Worm (Caenorhabditis elegans) whole organism, midembryonic: ENCODE data around the gene hen-1.

Experiments used
- T22C8.4 ChIP-seq: fragments of 200-800 bp; sonication (Bioruptor generic); IDR thresholded peaks from 2 replicates; pipeline ENCODE4 v1.3.6; 2022; ENCODE audit warnings: missing genetic modification characterization, missing compliant biosample characterization
- cog-1 ChIP-seq: sonication (generic microtip); optimal IDR thresholded peaks from 2 replicates; lab custom pipeline; 2016; ENCODE audit warnings: missing genetic modification characterization, missing compliant biosample characterization
- flt-1 ChIP-seq: fragments of 200-800 bp; sonication (Bioruptor generic); IDR thresholded peaks from 2 replicates; pipeline ENCODE4 v1.3.6; 2022; ENCODE audit warnings: missing genetic modification characterization, missing compliant biosample characterization
- klf-2 ChIP-seq: fragments of 200-800 bp; sonication (Bioruptor generic); conservative IDR thresholded peaks from 2 replicates; pipeline ENCODE4 v1.3.6; 2022; ENCODE audit warnings: missing genetic modification reagents, missing genetic modification characterization, missing compliant biosample characterization
- med-1 ChIP-seq: sonication (generic microtip); optimal IDR thresholded peaks from 2 replicates; lab custom pipeline; 2017; ENCODE audit warnings: missing genetic modification characterization, mild to moderate bottlenecking, missing compliant biosample characterization, antibody characterized with exemption, missing genetic modification reagents; ENCODE audit not compliant: insufficient read depth
- ref-1 ChIP-seq: fragments of 200-800 bp; sonication (Bioruptor generic); conservative IDR thresholded peaks from 2 replicates; pipeline ENCODE4 v1.3.6; 2022; ENCODE audit warnings: missing genetic modification reagents, missing genetic modification characterization, missing compliant biosample characterization
- tab-1 ChIP-seq: fragments of 200-800 bp; sonication (Bioruptor generic); IDR thresholded peaks from 2 replicates; pipeline ENCODE4 v1.3.6; 2022; ENCODE audit warnings: missing genetic modification characterization, missing compliant biosample characterization
- ztf-23 ChIP-seq: fragments of 200-800 bp; sonication (Bioruptor generic); IDR thresholded peaks from 2 replicates; pipeline ENCODE4 v1.3.6; 2022; ENCODE audit warnings: missing genetic modification reagents, missing genetic modification characterization, missing compliant biosample characterization
- ztf-29 ChIP-seq: fragments of 200-800 bp; sonication (Bioruptor generic); IDR thresholded peaks from 2 replicates; pipeline ENCODE4 v1.3.6; 2022; ENCODE audit warnings: missing genetic modification reagents, missing genetic modification characterization, missing compliant biosample characterization

- no peak for TF ChIP-seq ztf-29 (GFP tag; lab: Robert Waterston, UW)
- TF ChIP-seq tab-1 = no peak
- no peak for TF ChIP-seq med-1 (GFP tag; lab: Kevin White, UChicago)
- no peak for TF ChIP-seq ref-1 (GFP tag; lab: Robert Waterston, UW)
- no peak for TF ChIP-seq ztf-23 (GFP tag; lab: Robert Waterston, UW)
- TF ChIP-seq cog-1 = no peak
- TF ChIP-seq flt-1 (GFP tag; lab: Robert Waterston, UW) = no peak
- TF ChIP-seq klf-2 = no peak
- no peak for TF ChIP-seq T22C8.4 (GFP tag; lab: Robert Waterston, UW)
Measured at ce11 chrX:7085912-7086311, 30.9 kb downstream of the hen-1 start, which contains the start of gene C36B7.4.
